Fruit fly (Drosophila melanogaster) whole organism, embryonic: Measurements from ENCODE around the gene CG15160.

ENCODE experiments used
- CG10321 ChIP-seq: fragments of 200-800 bp; sonication (Bioruptor generic); IDR thresholded peaks from 2 replicates; pipeline ENCODE4 v1.3.6; 2022; ENCODE audit warnings: missing biosample characterization, missing genetic modification characterization
- CG10959 ChIP-seq: fragments of 200-800 bp; sonication (Bioruptor generic); IDR thresholded peaks from 2 replicates; pipeline ENCODE4 v1.3.6; 2022; ENCODE audit warnings: missing biosample characterization, missing genetic modification characterization
- CG11247 ChIP-seq: fragments of 200-800 bp; sonication (Bioruptor generic); IDR thresholded peaks from 2 replicates; pipeline ENCODE4 v1.3.6; 2022; ENCODE audit warnings: missing biosample characterization, missing genetic modification characterization
- CG12769 ChIP-seq: fragments of 200-800 bp; sonication (Bioruptor generic); optimal IDR thresholded peaks from 2 replicates; lab custom pipeline; 2019; ENCODE audit warnings: missing biosample characterization, mild to moderate bottlenecking, missing genetic modification characterization, moderate library complexity
- CG18476 ChIP-seq: fragments of 200-800 bp; sonication (Bioruptor generic); optimal IDR thresholded peaks from 2 replicates; lab custom pipeline; 2016; ENCODE audit warnings: missing biosample characterization, mild to moderate bottlenecking, missing genetic modification characterization
- CG33213 ChIP-seq: fragments of 200-800 bp; sonication (Bioruptor generic); optimal IDR thresholded peaks from 3 replicates; lab custom pipeline; 2016; ENCODE audit warnings: missing biosample characterization, missing genetic modification characterization
- CG33557 ChIP-seq: fragments of 200-800 bp; sonication (Bioruptor generic); optimal IDR thresholded peaks from 2 replicates; lab custom pipeline; 2019; ENCODE audit warnings: missing biosample characterization, mild to moderate bottlenecking, missing genetic modification characterization, moderate library complexity
- CG6689 ChIP-seq: fragments of 200-800 bp; sonication (Bioruptor generic); IDR thresholded peaks from 2 replicates; pipeline ENCODE4 v1.3.6; 2022; ENCODE audit warnings: missing biosample characterization, missing genetic modification characterization
- CG6813 ChIP-seq: fragments of 200-800 bp; sonication (Bioruptor generic); optimal IDR thresholded peaks from 2 replicates; lab custom pipeline; 2017; ENCODE audit warnings: missing biosample characterization, missing genetic modification characterization, mild to moderate bottlenecking, moderate library complexity, missing genetic modification reagents
- CG7271 ChIP-seq: fragments of 200-800 bp; sonication (Bioruptor generic); optimal IDR thresholded peaks from 2 replicates; lab custom pipeline; 2018; ENCODE audit warnings: missing biosample characterization, mild to moderate bottlenecking, missing genetic modification characterization, moderate library complexity
- CG7357 ChIP-seq: fragments of 200-800 bp; sonication (Bioruptor generic); IDR thresholded peaks from 3 replicates; pipeline ENCODE4 v1.3.6; 2022; ENCODE audit warnings: missing biosample characterization, missing genetic modification characterization
- CG7928 ChIP-seq: fragments of 200-800 bp; sonication (Bioruptor generic); optimal IDR thresholded peaks from 2 replicates; lab custom pipeline; 2017; ENCODE audit warnings: missing biosample characterization, mild to moderate bottlenecking, missing genetic modification characterization
- CG9817 ChIP-seq: fragments of 200-800 bp; sonication (Bioruptor generic); optimal IDR thresholded peaks from 2 replicates; lab custom pipeline; 2018; ENCODE audit warnings: missing biosample characterization, mild to moderate bottlenecking, missing genetic modification characterization, moderate library complexity
- CTCF ChIP-seq: fragments of 200-800 bp; sonication (Bioruptor generic); optimal IDR thresholded peaks from 2 replicates; lab custom pipeline; 2017; ENCODE audit warnings: missing biosample characterization, mild to moderate bottlenecking, missing genetic modification characterization, moderate library complexity
- CrebB ChIP-seq: fragments of 200-800 bp; sonication (Bioruptor generic); optimal IDR thresholded peaks from 3 replicates; lab custom pipeline; 2018; ENCODE audit warnings: missing biosample characterization, mild to moderate bottlenecking, missing genetic modification characterization
- HHEX ChIP-seq: fragments of 200-800 bp; sonication (Bioruptor generic); optimal IDR thresholded peaks from 3 replicates; lab custom pipeline; 2017; ENCODE audit warnings: missing biosample characterization, mild to moderate bottlenecking, missing genetic modification characterization, missing genetic modification reagents
- HLH54F ChIP-seq: fragments of 200-800 bp; sonication (Bioruptor generic); optimal IDR thresholded peaks from 3 replicates; lab custom pipeline; 2016; ENCODE audit warnings: missing biosample characterization, missing genetic modification characterization
- HLHmδ ChIP-seq: fragments of 200-800 bp; sonication (Bioruptor generic); optimal IDR thresholded peaks from 2 replicates; lab custom pipeline; 2018; ENCODE audit warnings: missing biosample characterization, mild to moderate bottlenecking, missing genetic modification characterization, moderate library complexity
- Hey ChIP-seq: fragments of 200-800 bp; sonication (Bioruptor generic); optimal IDR thresholded peaks from 3 replicates; lab custom pipeline; 2018; ENCODE audit warnings: missing biosample characterization, mild to moderate bottlenecking, missing genetic modification characterization
- Hmr ChIP-seq: fragments of 200-800 bp; sonication (Bioruptor generic); optimal IDR thresholded peaks from 3 replicates; lab custom pipeline; 2017; ENCODE audit warnings: mild to moderate bottlenecking, missing biosample characterization, missing genetic modification reagents, missing genetic modification characterization
- Hr78 ChIP-seq, 2 experiments: fragments of 200-800 bp in 1 of 2; fragments of >200 bp in 1 of 2; sonication (Bioruptor generic) in 1 of 2; optimal IDR thresholded peaks; 2 replicates each; lab custom pipeline; 2017 to 2019; ENCODE audit warnings: missing biosample characterization in 2 of 2, missing genetic modification characterization in 2 of 2, mild to moderate bottlenecking in 1 of 2, moderate library complexity in 1 of 2
- Mad ChIP-seq: fragments of 200-800 bp; sonication (Bioruptor generic); optimal IDR thresholded peaks from 2 replicates; lab custom pipeline; 2016; ENCODE audit warnings: missing biosample characterization, missing genetic modification characterization
- Opbp ChIP-seq: fragments of 200-800 bp; sonication (Bioruptor generic); IDR thresholded peaks from 3 replicates; pipeline ENCODE4 v1.3.6; 2022; ENCODE audit warnings: missing biosample characterization, missing genetic modification characterization; ENCODE audit not compliant: partially characterized antibody
- Ptx1 ChIP-seq: fragments of 200-800 bp; sonication (Bioruptor generic); IDR thresholded peaks from 2 replicates; pipeline ENCODE4 v1.3.6; 2022; ENCODE audit warnings: missing biosample characterization, missing genetic modification characterization
- Trl ChIP-seq, 3 experiments: fragments of >200 bp in 2 of 3; fragments of 200-800 bp in 1 of 3; sonication (Bioruptor generic) in 1 of 3; optimal IDR thresholded peaks; 2 replicates in 1 of 3; 3 replicates in 2 of 3; lab custom pipeline; 2016 to 2017; ENCODE audit warnings: missing biosample characterization in 1 of 3, missing genetic modification characterization in 1 of 3
- aop ChIP-seq: fragments of 200-800 bp; sonication (Bioruptor generic); IDR thresholded peaks from 2 replicates; pipeline ENCODE4 v1.3.6; 2022; ENCODE audit warnings: missing biosample characterization, missing genetic modification characterization
- ato ChIP-seq: fragments of 200-800 bp; sonication (Bioruptor generic); IDR thresholded peaks from 2 replicates; pipeline ENCODE4 v1.3.6; 2022; ENCODE audit warnings: missing biosample characterization, missing genetic modification characterization; ENCODE audit not compliant: partially characterized antibody
- bsh ChIP-seq, 2 experiments: fragments of 200-800 bp; sonication (Bioruptor generic); optimal IDR thresholded peaks; 2 replicates each; lab custom pipeline; 2017 to 2018; ENCODE audit warnings: mild to moderate bottlenecking in 2 of 2, missing biosample characterization in 2 of 2, missing genetic modification characterization in 2 of 2, moderate library complexity in 1 of 2
- croc ChIP-seq: fragments of 200-800 bp; sonication (Bioruptor generic); conservative IDR thresholded peaks from 3 replicates; pipeline ENCODE4 v1.3.6; 2022; ENCODE audit warnings: missing biosample characterization, missing genetic modification characterization
- exex ChIP-seq: fragments of 200-800 bp; sonication (Bioruptor generic); optimal IDR thresholded peaks from 4 replicates; lab custom pipeline; 2018; ENCODE audit warnings: missing biosample characterization, mild to moderate bottlenecking, missing genetic modification characterization, moderate library complexity
- fu2 ChIP-seq: fragments of 200-800 bp; sonication (Bioruptor generic); optimal IDR thresholded peaks from 2 replicates; lab custom pipeline; 2016; ENCODE audit warnings: missing biosample characterization, missing genetic modification characterization
- gce ChIP-seq: fragments of 200-800 bp; sonication (Bioruptor generic); IDR thresholded peaks from 3 replicates; pipeline ENCODE4 v1.3.6; 2022; ENCODE audit warnings: missing biosample characterization, missing genetic modification characterization
- gsb ChIP-seq: fragments of 200-800 bp; sonication (Bioruptor generic); IDR thresholded peaks from 2 replicates; pipeline ENCODE4 v1.3.6; 2022; ENCODE audit warnings: missing biosample characterization, missing genetic modification characterization
- gsb-n ChIP-seq: fragments of 200-800 bp; sonication (Bioruptor generic); optimal IDR thresholded peaks from 3 replicates; lab custom pipeline; 2018; ENCODE audit warnings: missing biosample characterization, mild to moderate bottlenecking, missing genetic modification characterization
- hb ChIP-seq: fragments of 200-800 bp; sonication (Bioruptor generic); IDR thresholded peaks from 3 replicates; pipeline ENCODE4 v1.3.6; 2022; ENCODE audit warnings: missing biosample characterization, missing genetic modification characterization; ENCODE audit not compliant: partially characterized antibody
- jing ChIP-seq: fragments of 200-800 bp; sonication (Bioruptor generic); optimal IDR thresholded peaks from 2 replicates; lab custom pipeline; 2018; ENCODE audit warnings: missing biosample characterization, mild to moderate bottlenecking, missing genetic modification characterization
- lov ChIP-seq, 2 experiments: fragments of 200-800 bp in 1 of 2; fragments of >200 bp in 1 of 2; sonication (Bioruptor generic) in 1 of 2; IDR thresholded peaks in 1 of 2; optimal IDR thresholded peaks in 1 of 2; 2 replicates in 1 of 2; 3 replicates in 1 of 2; pipeline versions ENCODE4 v1.3.6 to Lab custom; 2017 to 2022; ENCODE audit warnings: missing biosample characterization in 1 of 2, missing genetic modification characterization in 1 of 2
- mirr ChIP-seq: fragments of 200-800 bp; sonication (Bioruptor generic); optimal IDR thresholded peaks from 3 replicates; lab custom pipeline; 2018; ENCODE audit warnings: missing biosample characterization, mild to moderate bottlenecking, missing genetic modification characterization
- mld ChIP-seq: fragments of 200-800 bp; sonication (Bioruptor generic); IDR thresholded peaks from 3 replicates; pipeline ENCODE4 v1.3.6; 2022; ENCODE audit warnings: missing biosample characterization, missing genetic modification characterization; ENCODE audit not compliant: partially characterized antibody
- nom ChIP-seq: fragments of 200-800 bp; sonication (Bioruptor generic); optimal IDR thresholded peaks from 2 replicates; lab custom pipeline; 2017; ENCODE audit warnings: missing biosample characterization, missing genetic modification characterization, mild to moderate bottlenecking, moderate library complexity, missing genetic modification reagents
- pfk ChIP-seq: fragments of 200-800 bp; sonication (Bioruptor generic); optimal IDR thresholded peaks from 2 replicates; lab custom pipeline; 2018; ENCODE audit warnings: missing biosample characterization, mild to moderate bottlenecking, missing genetic modification characterization, moderate library complexity
- pros ChIP-seq: fragments of 200-800 bp; sonication (Bioruptor generic); optimal IDR thresholded peaks from 3 replicates; lab custom pipeline; 2019; ENCODE audit warnings: missing biosample characterization, mild to moderate bottlenecking, missing genetic modification characterization, moderate library complexity
- pzg ChIP-seq: fragments of 200-800 bp; sonication (Bioruptor generic); optimal IDR thresholded peaks from 3 replicates; lab custom pipeline; 2018; ENCODE audit warnings: missing biosample characterization, mild to moderate bottlenecking, missing genetic modification characterization, moderate library complexity
- sim ChIP-seq: fragments of 200-800 bp; sonication (Bioruptor generic); IDR thresholded peaks from 2 replicates; pipeline ENCODE4 v1.3.6; 2022; ENCODE audit warnings: missing biosample characterization, missing genetic modification characterization
- sima ChIP-seq: fragments of 200-800 bp; sonication (Bioruptor generic); optimal IDR thresholded peaks from 2 replicates; lab custom pipeline; 2016; ENCODE audit warnings: missing biosample characterization, missing genetic modification characterization
- sna ChIP-seq: fragments of 200-800 bp; sonication (Bioruptor generic); IDR thresholded peaks from 2 replicates; pipeline ENCODE4 v1.3.6; 2022; ENCODE audit warnings: missing biosample characterization, missing genetic modification characterization; ENCODE audit not compliant: partially characterized antibody
- stwl ChIP-seq: fragments of 200-800 bp; sonication (Bioruptor generic); optimal IDR thresholded peaks from 3 replicates; lab custom pipeline; 2018; ENCODE audit warnings: missing biosample characterization, mild to moderate bottlenecking, missing genetic modification characterization, moderate library complexity
- toy ChIP-seq: fragments of 200-800 bp; sonication (Bioruptor generic); IDR thresholded peaks from 2 replicates; pipeline ENCODE4 v1.3.6; 2022; ENCODE audit warnings: missing biosample characterization, missing genetic modification characterization

Gene CG15160

dm6 chr2L:18571724-18572427 lies 18.8 kb upstream of the CG15160 start (continued):
- TF ChIP-seq Hmr (GFP tag; lab: Kevin White, UChicago) (no peak), Trl (optimal IDR thresholded peaks at IDR 0.05; lab: Kevin White, UChicago) (peak; percentile 24 to 30), Trl (GFP tag; optimal IDR thresholded peaks at IDR 0.05; lab: Kevin White, UChicago) (peak; percentile 5), aop (GFP tag; lab: Robert Waterston, UW) (no peak), gce (GFP tag; lab: Robert Waterston, UW) (no peak), sim (no peak), pzg (GFP tag; lab: Kevin White, UChicago) (no peak), pros (no peak), CG18476 (no peak), sna (no peak), CG7357 (no peak), CG33213 (GFP tag; lab: Kevin White, UChicago) (no peak), croc (GFP tag; lab: Robert Waterston, UW) (no peak), mirr (GFP tag; lab: Kevin White, UChicago) (no peak), ato (GFP tag; lab: Robert Waterston, UW) (peak; percentile 48), Opbp (GFP tag; lab: Robert Waterston, UW) (peak; percentile 32; the same call in 1 of the 3 replicates), Hey (tag; lab: Kevin White, UChicago) (no peak), CG6813 (no peak), mld (GFP tag; lab: Robert Waterston, UW) (no peak), fu2 (GFP tag; lab: Kevin White, UChicago) (no peak), CG10321 (GFP tag; lab: Robert Waterston, UW) (no peak), bsh (GFP tag; optimal IDR thresholded peaks at IDR 0.05; lab: Kevin White, UChicago) (no peak), gsb-n (tag; lab: Kevin White, UChicago) (no peak), HHEX (GFP tag; lab: Kevin White, UChicago) (no peak), CrebB (no peak), jing (no peak), HLHmδ (GFP tag; lab: Kevin White, UChicago) (peak; percentile 47), hb (no peak), toy (no peak), CG9817 (tag; lab: Kevin White, UChicago) (no peak), stwl (tag; lab: Kevin White, UChicago) (no peak), CG12769 (tag; lab: Kevin White, UChicago) (peak; percentile 45), pfk (GFP tag; lab: Kevin White, UChicago) (no peak), HLH54F (GFP tag; lab: Kevin White, UChicago) (no peak), exex (no peak), Hr78 (GFP tag; optimal IDR thresholded peaks at IDR 0.05; lab: Kevin White, UChicago) (no peak), CTCF (GFP tag; lab: Kevin White, UChicago) (no peak), Mad (GFP tag; lab: Kevin White, UChicago) (no peak), sima (GFP tag; lab: Kevin White, UChicago) (no peak), CG33557 (GFP tag; lab: Kevin White, UChicago) (no peak), CG7928 (no peak), CG7271 (tag; lab: Kevin White, UChicago) (no peak), Ptx1 (GFP tag; lab: Robert Waterston, UW) (no peak), nom (GFP tag; lab: Kevin White, UChicago) (peak; percentile 49), lov (optimal IDR thresholded peaks at IDR 0.05; lab: Kevin White, UChicago) (no peak), lov (GFP tag; IDR thresholded peaks at IDR 0.05; lab: Robert Waterston, UW) (0 out of 3 replicates have a peak, but pooled peaks have one; percentile 9), CG6689 (GFP tag; lab: Robert Waterston, UW) (0 out of 2 replicates have a peak, but pooled peaks have one; percentile 29), CG10959 (no peak), CG11247 (GFP tag; lab: Robert Waterston, UW) (no peak), gsb (no peak)
